Worm (Caenorhabditis elegans) whole organism, late embryonic: ENCODE results near the gene nhr-19.

Source experiments
- ceh-22 ChIP-seq: sonication (generic microtip); optimal IDR thresholded peaks from 2 replicates; lab custom pipeline; 2017; ENCODE audit warnings: missing biosample characterization, missing genetic modification characterization
- ceh-45 ChIP-seq: fragments of 200-800 bp; sonication (Bioruptor generic); IDR thresholded peaks from 2 replicates; pipeline ENCODE4 v1.3.6; 2022; ENCODE audit warnings: missing genetic modification reagents, missing genetic modification characterization, missing compliant biosample characterization
- dve-1 ChIP-seq: sonication (generic microtip); optimal IDR thresholded peaks from 2 replicates; lab custom pipeline; 2017; ENCODE audit warnings: antibody characterized with exemption, mild to moderate bottlenecking, missing genetic modification characterization, missing compliant biosample characterization
- nfya-1 ChIP-seq: sonication (generic microtip); optimal IDR thresholded peaks from 2 replicates; lab custom pipeline; 2017; ENCODE audit warnings: missing genetic modification characterization, mild to moderate bottlenecking, missing compliant biosample characterization, antibody characterized with exemption, moderate library complexity
- pag-3 ChIP-seq: sonication (generic microtip); optimal IDR thresholded peaks from 2 replicates; lab custom pipeline; 2016; ENCODE audit warnings: missing compliant biosample characterization, missing genetic modification characterization, borderline replicate concordance
- pha-4 ChIP-seq: fragments of 150-350 bp; optimal IDR thresholded peaks from 2 replicates; lab custom pipeline; 2018; ENCODE audit warnings: missing biosample characterization, missing genetic modification reagents, missing genetic modification characterization

ce11 chrII:9644940-9645634 is 39.8 kb upstream of the nhr-19 start:
- no peak for TF ChIP-seq pha-4 (tag; lab: Kevin White, UChicago)
- no peak for TF ChIP-seq pag-3
- no peak for TF ChIP-seq dve-1 (tag; lab: Kevin White, UChicago)
- no peak for TF ChIP-seq ceh-45
- no peak for TF ChIP-seq ceh-22
- TF ChIP-seq nfya-1 (tag; lab: Kevin White, UChicago), result no peak
